Worm (Caenorhabditis elegans) whole organism, late embryonic: Measurements from ENCODE around the gene ist-1.

ENCODE experiments used
- C08G9.2 ChIP-seq: sonication (generic microtip); optimal IDR thresholded peaks from 2 replicates; lab custom pipeline; 2016; ENCODE audit warnings: mild to moderate bottlenecking, missing genetic modification characterization, moderate library complexity, missing compliant biosample characterization
- K09A11.1 ChIP-seq: sonication (generic microtip); optimal IDR thresholded peaks from 2 replicates; lab custom pipeline; 2017; ENCODE audit warnings: antibody characterized with exemption, mild to moderate bottlenecking, missing genetic modification characterization, missing compliant biosample characterization; ENCODE audit not compliant: insufficient read depth
- Y22D7AL.16 ChIP-seq: sonication (generic microtip); optimal IDR thresholded peaks from 2 replicates; lab custom pipeline; 2016; ENCODE audit warnings: missing genetic modification characterization, missing compliant biosample characterization
- ahr-1 ChIP-seq: sonication (generic microtip); optimal IDR thresholded peaks from 2 replicates; lab custom pipeline; 2016; ENCODE audit warnings: missing genetic modification characterization, missing compliant biosample characterization
- ama-1 ChIP-seq: fragments of 150-350 bp; optimal IDR thresholded peaks from 2 replicates; lab custom pipeline; 2014
- ceh-14 ChIP-seq: sonication (generic microtip); optimal IDR thresholded peaks from 2 replicates; lab custom pipeline; 2016; ENCODE audit warnings: missing genotype, missing genetic modification characterization, missing compliant biosample characterization
- ceh-18 ChIP-seq: sonication (generic microtip); optimal IDR thresholded peaks from 2 replicates; lab custom pipeline; 2016; ENCODE audit warnings: missing genetic modification characterization, missing compliant biosample characterization
- ceh-2 ChIP-seq: sonication (generic microtip); optimal IDR thresholded peaks from 2 replicates; lab custom pipeline; 2016; ENCODE audit warnings: missing genotype, missing genetic modification characterization, missing compliant biosample characterization
- ceh-22 ChIP-seq: sonication (generic microtip); optimal IDR thresholded peaks from 2 replicates; lab custom pipeline; 2017; ENCODE audit warnings: missing biosample characterization, missing genetic modification characterization
- ceh-31 ChIP-seq: sonication (generic microtip); optimal IDR thresholded peaks from 2 replicates; lab custom pipeline; 2016; ENCODE audit warnings: missing genetic modification characterization, missing compliant biosample characterization
- ceh-34 ChIP-seq: sonication (generic microtip); optimal IDR thresholded peaks from 2 replicates; lab custom pipeline; 2016; ENCODE audit warnings: mild to moderate bottlenecking, missing genetic modification characterization, missing compliant biosample characterization
- ceh-48 ChIP-seq: sonication (generic microtip); optimal IDR thresholded peaks from 2 replicates; lab custom pipeline; 2016; ENCODE audit warnings: missing genetic modification characterization, inconsistent platforms, missing compliant biosample characterization
- ceh-9 ChIP-seq: sonication (generic microtip); optimal IDR thresholded peaks from 2 replicates; lab custom pipeline; 2016; ENCODE audit warnings: mild to moderate bottlenecking, missing genetic modification characterization, inconsistent platforms, missing compliant biosample characterization
- che-1 ChIP-seq: sonication (generic microtip); optimal IDR thresholded peaks from 2 replicates; lab custom pipeline; 2016; ENCODE audit warnings: mild to moderate bottlenecking, missing genetic modification characterization, missing compliant biosample characterization
- dmd-4 ChIP-seq: sonication (generic microtip); optimal IDR thresholded peaks from 2 replicates; lab custom pipeline; 2016; ENCODE audit warnings: borderline replicate concordance, missing genetic modification characterization, missing compliant biosample characterization
- dve-1 ChIP-seq: sonication (generic microtip); optimal IDR thresholded peaks from 2 replicates; lab custom pipeline; 2017; ENCODE audit warnings: antibody characterized with exemption, mild to moderate bottlenecking, missing genetic modification characterization, missing compliant biosample characterization
- elt-2 ChIP-seq: sonication (generic microtip); optimal IDR thresholded peaks from 2 replicates; lab custom pipeline; 2016; ENCODE audit warnings: missing genetic modification reagents, missing genetic modification characterization, missing compliant biosample characterization
- ets-4 ChIP-seq: sonication (generic microtip); optimal IDR thresholded peaks from 2 replicates; lab custom pipeline; 2016; ENCODE audit warnings: missing genetic modification characterization, missing compliant biosample characterization
- eyg-1 ChIP-seq: sonication (generic microtip); optimal IDR thresholded peaks from 2 replicates; lab custom pipeline; 2016; ENCODE audit warnings: missing genotype, missing genetic modification characterization, missing compliant biosample characterization
- fax-1 ChIP-seq: sonication (generic microtip); optimal IDR thresholded peaks from 2 replicates; lab custom pipeline; 2016; ENCODE audit warnings: missing genotype, missing genetic modification characterization, missing compliant biosample characterization
- fkh-10 ChIP-seq: fragments of 150-350 bp; optimal IDR thresholded peaks from 2 replicates; lab custom pipeline; 2014; ENCODE audit warnings: missing biosample characterization, missing genetic modification reagents, missing genetic modification characterization
- hlh-13 ChIP-seq: fragments of 200-800 bp; sonication (Bioruptor generic); optimal IDR thresholded peaks from 2 replicates; lab custom pipeline; 2018; ENCODE audit warnings: mild to moderate bottlenecking, missing genetic modification characterization, missing compliant biosample characterization
- hlh-15 ChIP-seq: sonication (generic microtip); optimal IDR thresholded peaks from 2 replicates; lab custom pipeline; 2016; ENCODE audit warnings: missing genetic modification characterization, missing compliant biosample characterization
- hlh-30 ChIP-seq: sonication (generic microtip); optimal IDR thresholded peaks from 2 replicates; lab custom pipeline; 2017; ENCODE audit warnings: antibody characterized with exemption, missing genetic modification characterization, missing compliant biosample characterization; ENCODE audit not compliant: insufficient read depth
- hlh-6 ChIP-seq: sonication (generic microtip); optimal IDR thresholded peaks from 2 replicates; lab custom pipeline; 2016; ENCODE audit warnings: missing genotype, missing genetic modification characterization, missing compliant biosample characterization
- lim-6 ChIP-seq: sonication (generic microtip); optimal IDR thresholded peaks from 2 replicates; lab custom pipeline; 2016; ENCODE audit warnings: missing genetic modification characterization, missing compliant biosample characterization
- lin-11 ChIP-seq: fragments of 200-800 bp; sonication (Bioruptor generic); optimal IDR thresholded peaks from 2 replicates; lab custom pipeline; 2018; ENCODE audit warnings: mild to moderate bottlenecking, missing genetic modification characterization, missing compliant biosample characterization
- madf-2 ChIP-seq: sonication (generic microtip); optimal IDR thresholded peaks from 2 replicates; lab custom pipeline; 2017; ENCODE audit warnings: missing genetic modification characterization, missing compliant biosample characterization
- mec-3 ChIP-seq: sonication (generic microtip); optimal IDR thresholded peaks from 2 replicates; lab custom pipeline; 2016; ENCODE audit warnings: borderline replicate concordance, missing genetic modification characterization, missing compliant biosample characterization
- nfya-1 ChIP-seq: sonication (generic microtip); optimal IDR thresholded peaks from 2 replicates; lab custom pipeline; 2017; ENCODE audit warnings: missing genetic modification characterization, mild to moderate bottlenecking, missing compliant biosample characterization, antibody characterized with exemption, moderate library complexity
- nhr-11 ChIP-seq: fragments of 150-350 bp; optimal IDR thresholded peaks from 2 replicates; lab custom pipeline; 2014; ENCODE audit warnings: missing biosample characterization, missing genetic modification characterization
- odd-2 ChIP-seq: sonication (generic microtip); optimal IDR thresholded peaks from 2 replicates; lab custom pipeline; 2017; ENCODE audit warnings: antibody characterized with exemption, mild to moderate bottlenecking, missing genetic modification characterization, missing compliant biosample characterization
- pax-1 ChIP-seq: fragments of 150-350 bp; optimal IDR thresholded peaks from 2 replicates; lab custom pipeline; 2014; ENCODE audit warnings: missing biosample characterization, missing genetic modification characterization
- pha-2 ChIP-seq: sonication (generic microtip); optimal IDR thresholded peaks from 2 replicates; lab custom pipeline; 2017; ENCODE audit warnings: mild to moderate bottlenecking, missing genetic modification characterization, missing compliant biosample characterization
- pqm-1 ChIP-seq: sonication (generic microtip); optimal IDR thresholded peaks from 2 replicates; lab custom pipeline; 2016; ENCODE audit warnings: missing genetic modification characterization, missing compliant biosample characterization
- pros-1 ChIP-seq: fragments of 150-350 bp; optimal IDR thresholded peaks from 2 replicates; lab custom pipeline; 2014; ENCODE audit warnings: missing biosample characterization, missing genetic modification reagents, missing genetic modification characterization
- ref-2 ChIP-seq: sonication (generic microtip); optimal IDR thresholded peaks from 2 replicates; lab custom pipeline; 2016; ENCODE audit warnings: missing genetic modification characterization, missing compliant biosample characterization
- rnt-1 ChIP-seq: sonication (generic microtip); optimal IDR thresholded peaks from 2 replicates; lab custom pipeline; 2016; ENCODE audit warnings: missing genetic modification characterization, missing compliant biosample characterization
- sdc-2 ChIP-seq: sonication (generic microtip); optimal IDR thresholded peaks from 2 replicates; lab custom pipeline; 2016; ENCODE audit warnings: missing genotype, missing genetic modification characterization, missing compliant biosample characterization
- sox-2 ChIP-seq: fragments of 200-800 bp; sonication (Bioruptor generic); IDR thresholded peaks from 2 replicates; pipeline ENCODE4 v1.3.6; 2022; ENCODE audit warnings: missing genetic modification reagents, missing genetic modification characterization, missing compliant biosample characterization
- tbx-2 ChIP-seq: sonication (generic microtip); optimal IDR thresholded peaks from 2 replicates; lab custom pipeline; 2016; ENCODE audit warnings: missing genetic modification characterization, missing compliant biosample characterization
- tbx-7 ChIP-seq: sonication (generic microtip); optimal IDR thresholded peaks from 2 replicates; lab custom pipeline; 2016; ENCODE audit warnings: missing genotype, missing genetic modification characterization, missing compliant biosample characterization
- unc-3 ChIP-seq, 2 experiments: fragments of 200-800 bp in 1 of 2; sonication (Bioruptor generic) in 1 of 2; sonication (generic microtip) in 1 of 2; conservative IDR thresholded peaks in 1 of 2; optimal IDR thresholded peaks in 1 of 2; 2 replicates each; pipeline versions ENCODE4 v1.3.6 to Lab custom; 2016 to 2022; ENCODE audit warnings: missing compliant biosample characterization in 2 of 2, missing genetic modification characterization in 2 of 2, missing genetic modification reagents in 1 of 2
- unc-42 ChIP-seq: sonication (generic microtip); optimal IDR thresholded peaks from 2 replicates; lab custom pipeline; 2016; ENCODE audit warnings: missing genotype, missing genetic modification characterization, missing compliant biosample characterization
- unc-86 ChIP-seq: sonication (generic microtip); optimal IDR thresholded peaks from 2 replicates; lab custom pipeline; 2016; ENCODE audit warnings: missing genetic modification characterization, missing compliant biosample characterization
- zip-5 ChIP-seq: sonication (generic microtip); optimal IDR thresholded peaks from 2 replicates; lab custom pipeline; 2016; ENCODE audit warnings: missing genetic modification characterization, missing compliant biosample characterization
- ztf-16 ChIP-seq: sonication (generic microtip); optimal IDR thresholded peaks from 2 replicates; lab custom pipeline; 2017; ENCODE audit warnings: missing genetic modification characterization, missing compliant biosample characterization

The ist-1 gene

DNA sequence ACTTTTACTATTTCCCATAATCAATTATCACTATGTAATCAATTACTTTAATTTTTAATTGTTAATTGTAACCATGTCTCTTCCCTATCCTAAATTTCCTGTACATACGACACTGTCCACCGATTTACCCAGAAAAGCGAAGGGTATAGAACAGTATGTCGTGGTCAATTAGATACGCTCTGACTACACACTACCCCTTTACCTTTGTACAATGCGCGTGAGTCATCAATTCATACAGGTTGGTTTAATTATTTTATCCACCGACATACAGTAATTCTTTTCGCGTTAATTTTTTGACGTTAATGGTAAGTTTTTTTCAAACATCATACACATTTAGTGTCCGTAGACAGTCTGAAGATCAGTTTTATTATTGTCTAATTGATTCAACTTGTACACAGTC lies 55.2 kb downstream of the ist-1 start:
- TF ChIP-seq pax-1 (no peak), dve-1 (peak; percentile 30), hlh-15 (tag; lab: Kevin White, UChicago) (no peak), unc-3 (GFP tag; conservative IDR thresholded peaks at IDR 0.05; lab: Robert Waterston, UW) (no peak), unc-3 (tag; optimal IDR thresholded peaks at IDR 0.05; lab: Kevin White, UChicago) (no peak), ets-4 (tag; lab: Kevin White, UChicago) (peak; percentile 2), unc-42 (tag; lab: Kevin White, UChicago) (no peak), rnt-1 (tag; lab: Kevin White, UChicago) (no peak), eyg-1 (tag; lab: Kevin White, UChicago) (no peak), tbx-2 (tag; lab: Kevin White, UChicago) (no peak), pros-1 (tag; lab: Kevin White, UChicago) (no peak), ahr-1 (tag; lab: Kevin White, UChicago) (no peak), hlh-13 (GFP tag; lab: Kevin White, UChicago) (no peak), pqm-1 (tag; lab: Kevin White, UChicago) (no peak), C08G9.2 (tag; lab: Kevin White, UChicago) (no peak), nfya-1 (tag; lab: Kevin White, UChicago) (peak; percentile 26), ceh-2 (tag; lab: Kevin White, UChicago) (no peak), ceh-14 (tag; lab: Kevin White, UChicago) (no peak), ceh-48 (tag; lab: Kevin White, UChicago) (no peak), sox-2 (GFP tag; lab: Robert Waterston, UW) (no peak), Y22D7AL.16 (tag; lab: Kevin White, UChicago) (no peak), ceh-31 (tag; lab: Kevin White, UChicago) (peak; percentile 68), unc-86 (tag; lab: Kevin White, UChicago) (no peak), fax-1 (tag; lab: Kevin White, UChicago) (no peak), nhr-11 (tag; lab: Kevin White, UChicago) (no peak), zip-5 (tag; lab: Kevin White, UChicago) (no peak), odd-2 (tag; lab: Kevin White, UChicago) (no peak), sdc-2 (tag; lab: Kevin White, UChicago) (peak; percentile 98), madf-2 (tag; lab: Kevin White, UChicago) (no peak), ceh-22 (tag; lab: Kevin White, UChicago) (no peak), hlh-6 (tag; lab: Kevin White, UChicago) (no peak), mec-3 (tag; lab: Kevin White, UChicago) (no peak), pha-2 (no peak), ceh-9 (no peak), lim-6 (tag; lab: Kevin White, UChicago) (no peak), ceh-34 (tag; lab: Kevin White, UChicago) (peak; percentile 6), ceh-18 (tag; lab: Kevin White, UChicago) (peak; percentile 8), tbx-7 (tag; lab: Kevin White, UChicago) (no peak), ztf-16 (tag; lab: Kevin White, UChicago) (no peak), elt-2 (peak; percentile 32), K09A11.1 (tag; lab: Kevin White, UChicago) (no peak), fkh-10 (GFP tag; lab: Kevin White, UChicago) (no peak), hlh-30 (tag; lab: Kevin White, UChicago) (no peak), dmd-4 (tag; lab: Kevin White, UChicago) (no peak), ref-2 (tag; lab: Kevin White, UChicago) (no peak), lin-11 (tag; lab: Kevin White, UChicago) (no peak), ama-1 (no peak), che-1 (tag; lab: Kevin White, UChicago) (no peak)
